Fruit fly (Drosophila melanogaster): ENCODE results near the gene CG31676.
A peak's percentile ranks its signal among the peaks of the same experiment; 100 is the strongest.

The CG31676 gene

dm6 chr2L:20835501-20835900 is 5.0 kb upstream of the CG31676 start, which contains the start of gene Oseg5:
Oseg5 (minus strand) TSS chr2L:20835840.
- TF ChIP-seq Doc2 (GFP tag; IDR thresholded peaks at IDR 0.05) (no peak), croc (GFP tag; conservative IDR thresholded peaks at IDR 0.05) (no peak), slp2 (GFP tag; optimal IDR thresholded peaks at IDR 0.05) (no peak), Bdp1 (GFP tag; optimal IDR thresholded peaks at IDR 0.05) (no peak), HLH4C (GFP tag; IDR thresholded peaks at IDR 0.05; ENCODE audit: partially characterized antibody) (no peak), CG17361 (GFP tag; IDR thresholded peaks at IDR 0.05) (no peak), CG31365 (tag; optimal IDR thresholded peaks at IDR 0.05) (no peak), lilli (GFP tag; optimal IDR thresholded peaks at IDR 0.05) (no peak), zen (tag; optimal IDR thresholded peaks at IDR 0.05) (no peak), CG12659 (GFP tag; optimal IDR thresholded peaks at IDR 0.05) (no peak), CG11093 (GFP tag; IDR thresholded peaks at IDR 0.05) (no peak), Abd-B (GFP tag; optimal IDR thresholded peaks at IDR 0.05) (no peak), CG17829 (tag; optimal IDR thresholded peaks at IDR 0.05) (no peak), zf30C (GFP tag; optimal IDR thresholded peaks at IDR 0.05) (no peak), CrebB (tag; optimal IDR thresholded peaks at IDR 0.05) (no peak), Ets97D (GFP tag; optimal IDR thresholded peaks at IDR 0.05) (peak; percentile 30), sug (tag; optimal IDR thresholded peaks at IDR 0.05) (peak; percentile 15), usp (GFP tag; optimal IDR thresholded peaks at IDR 0.05) (no peak), CG14710 (tag; optimal IDR thresholded peaks at IDR 0.05) (no peak), NC2β (GFP tag; optimal IDR thresholded peaks at IDR 0.05) (no peak), CG8924 (tag; optimal IDR thresholded peaks at IDR 0.05) (no peak), vvl (GFP tag; IDR thresholded peaks at IDR 0.05) (0 out of 2 replicates have a peak, but pooled peaks have one; percentile 20), gt (GFP tag; IDR thresholded peaks at IDR 0.05) (no peak), ewg (GFP tag; optimal IDR thresholded peaks at IDR 0.05) (no peak), CG18476 (GFP tag; optimal IDR thresholded peaks at IDR 0.05) (no peak), CG4282 (GFP tag; optimal IDR thresholded peaks at IDR 0.05) (no peak), cad (GFP tag; optimal IDR thresholded peaks at IDR 0.05) (no peak), chif (GFP tag; optimal IDR thresholded peaks at IDR 0.05) (no peak), lola (GFP tag; optimal IDR thresholded peaks at IDR 0.05) (no peak), bcd (GFP tag; optimal IDR thresholded peaks at IDR 0.05) (no peak), row (GFP tag; IDR thresholded peaks at IDR 0.05) (no peak), gfzf (GFP tag; optimal IDR thresholded peaks at IDR 0.05) (peak; percentile 47), CG3163 (GFP tag; optimal IDR thresholded peaks at IDR 0.05) (no peak), CG15601 (tag; optimal IDR thresholded peaks at IDR 0.05) (peak; percentile 67), Dp (GFP tag; optimal IDR thresholded peaks at IDR 0.05) (no peak), Lim3 (GFP tag; IDR thresholded peaks at IDR 0.05) (no peak), tio (GFP tag; optimal IDR thresholded peaks at IDR 0.05) (no peak), kay (GFP tag; optimal IDR thresholded peaks at IDR 0.05) (no peak), Dek (tag; optimal IDR thresholded peaks at IDR 0.05) (no peak), ken (GFP tag; IDR thresholded peaks at IDR 0.05) (no peak), sima (GFP tag; optimal IDR thresholded peaks at IDR 0.05) (no peak), stc (GFP tag; IDR thresholded peaks at IDR 0.05) (no peak), Atf-2 (GFP tag; optimal IDR thresholded peaks at IDR 0.05) (no peak), CG4328 (GFP tag; optimal IDR thresholded peaks at IDR 0.05) (no peak), CG17186 (GFP tag; optimal IDR thresholded peaks at IDR 0.05) (no peak), CG7556 (GFP tag; optimal IDR thresholded peaks at IDR 0.05) (no peak), hkb (optimal IDR thresholded peaks at IDR 0.05) (no peak), hkb (GFP tag; IDR thresholded peaks at IDR 0.05) (no peak), pita (GFP tag; optimal IDR thresholded peaks at IDR 0.05) (peak; percentile 54), pzg (GFP tag; optimal IDR thresholded peaks at IDR 0.05) (no peak), CG4617 (GFP tag; optimal IDR thresholded peaks at IDR 0.05; ENCODE audit: borderline replicate concordance) (no peak), CTCF (GFP tag; optimal IDR thresholded peaks at IDR 0.05) (peak; percentile 78), CG9215 (GFP tag; IDR thresholded peaks at IDR 0.05) (no peak)

Measured in whole organism, embryonic.